Worm (Caenorhabditis elegans) whole organism, L4 larva: ENCODE data around the gene msp-53.

Experiments used
- D1046.2 ChIP-seq: fragments of 200-800 bp; sonication (Bioruptor generic); IDR thresholded peaks from 2 replicates; pipeline ENCODE4 v1.3.6; 2022; ENCODE audit warnings: missing genetic modification characterization, missing compliant biosample characterization
- F10B5.3 ChIP-seq: sonication (generic microtip); optimal IDR thresholded peaks from 2 replicates; lab custom pipeline; 2016; ENCODE audit warnings: mild to moderate bottlenecking, missing genetic modification characterization, missing compliant biosample characterization
- F26F4.8 ChIP-seq: fragments of 200-800 bp; sonication (Bioruptor generic); conservative IDR thresholded peaks from 2 replicates; pipeline ENCODE4 v1.3.6; 2022; ENCODE audit warnings: missing genetic modification characterization, missing compliant biosample characterization
- ZK546.5 ChIP-seq, 2 experiments: sonication (generic microtip); optimal IDR thresholded peaks; 2 replicates each; lab custom pipeline; 2017; ENCODE audit warnings: missing biosample characterization in 2 of 2, missing genetic modification characterization in 2 of 2
- aha-1 ChIP-seq: fragments of 150-350 bp; peaks from one replicate; lab custom pipeline; 2014; ENCODE audit warnings: missing biosample characterization, missing genetic modification characterization
- ama-1 ChIP-seq: fragments of 150-350 bp; optimal IDR thresholded peaks from 2 replicates; lab custom pipeline; 2014; ENCODE audit warnings: inconsistent platforms, mixed read lengths
- arid-1 ChIP-seq: fragments of 200-800 bp; sonication (Bioruptor generic); conservative IDR thresholded peaks from 2 replicates; pipeline ENCODE4 v1.3.6; 2022; ENCODE audit warnings: missing genetic modification reagents, missing genetic modification characterization, missing compliant biosample characterization
- attf-4 ChIP-seq: sonication (generic microtip); optimal IDR thresholded peaks from 3 replicates; lab custom pipeline; 2017; ENCODE audit warnings: missing biosample characterization, missing genetic modification characterization
- ceh-20 ChIP-seq: fragments of 200-800 bp; sonication (Bioruptor generic); IDR thresholded peaks from 2 replicates; pipeline ENCODE4 v1.3.6; 2022; ENCODE audit warnings: missing genetic modification reagents, missing genetic modification characterization, missing compliant biosample characterization
- ceh-32 ChIP-seq: sonication (generic microtip); optimal IDR thresholded peaks from 2 replicates; lab custom pipeline; 2016; ENCODE audit warnings: mild to moderate bottlenecking, missing genetic modification characterization, missing compliant biosample characterization; ENCODE audit not compliant: poor library complexity
- ceh-44 ChIP-seq: fragments of 200-800 bp; sonication (Bioruptor generic); IDR thresholded peaks from 2 replicates; pipeline ENCODE4 v1.3.6; 2022; ENCODE audit warnings: missing genetic modification reagents, missing genetic modification characterization, missing compliant biosample characterization
- ctbp-1 ChIP-seq: fragments of 200-800 bp; sonication (Bioruptor generic); IDR thresholded peaks from 2 replicates; pipeline ENCODE4 v1.3.6; 2022; ENCODE audit warnings: missing genetic modification reagents, missing genetic modification characterization, missing compliant biosample characterization
- daf-12 ChIP-seq: fragments of 150-350 bp; optimal IDR thresholded peaks from 2 replicates; lab custom pipeline; 2014; ENCODE audit warnings: missing biosample characterization, missing genetic modification reagents, missing genetic modification characterization
- daf-8 ChIP-seq: fragments of 200-800 bp; sonication (Bioruptor generic); IDR thresholded peaks from 2 replicates; pipeline ENCODE4 v1.3.6; 2022; ENCODE audit warnings: missing genetic modification characterization, missing compliant biosample characterization
- dmd-6 ChIP-seq: fragments of 200-800 bp; sonication (Bioruptor generic); IDR thresholded peaks from 2 replicates; pipeline ENCODE4 v1.3.6; 2022; ENCODE audit warnings: missing genetic modification reagents, missing genetic modification characterization, missing compliant biosample characterization
- dpl-1 ChIP-seq: fragments of 150-350 bp; optimal IDR thresholded peaks from 2 replicates; lab custom pipeline; 2014; ENCODE audit warnings: missing biosample characterization, missing genetic modification reagents, missing genetic modification characterization
- duxl-1 ChIP-seq: sonication (generic microtip); optimal IDR thresholded peaks from 2 replicates; lab custom pipeline; 2016; ENCODE audit warnings: mild to moderate bottlenecking, missing genetic modification characterization, moderate library complexity, missing compliant biosample characterization; ENCODE audit not compliant: poor library complexity
- dve-1 ChIP-seq: sonication (generic microtip); optimal IDR thresholded peaks from 2 replicates; lab custom pipeline; 2017; ENCODE audit warnings: antibody characterized with exemption, mild to moderate bottlenecking, missing genetic modification characterization, missing compliant biosample characterization; ENCODE audit not compliant: insufficient read depth
- egl-43 ChIP-seq: fragments of 200-800 bp; sonication (Bioruptor generic); IDR thresholded peaks from 2 replicates; pipeline ENCODE4 v1.3.6; 2022; ENCODE audit warnings: missing genetic modification reagents, missing genetic modification characterization, missing compliant biosample characterization
- fos-1 ChIP-seq: fragments of 150-350 bp; optimal IDR thresholded peaks from 2 replicates; lab custom pipeline; 2014; ENCODE audit warnings: missing biosample characterization, missing genetic modification characterization
- hlh-11 ChIP-seq: fragments of 200-800 bp; sonication (Bioruptor generic); optimal IDR thresholded peaks from 2 replicates; lab custom pipeline; 2018; ENCODE audit warnings: mild to moderate bottlenecking, missing genetic modification characterization, missing compliant biosample characterization
- hlh-30 ChIP-seq: sonication (generic microtip); optimal IDR thresholded peaks from 2 replicates; lab custom pipeline; 2017; ENCODE audit warnings: antibody characterized with exemption, mild to moderate bottlenecking, missing genetic modification characterization, missing compliant biosample characterization; ENCODE audit not compliant: insufficient read depth
- hmg-1.1 ChIP-seq: fragments of 200-800 bp; sonication (Bioruptor generic); IDR thresholded peaks from 2 replicates; pipeline ENCODE4 v1.3.6; 2022; ENCODE audit warnings: missing genetic modification reagents, missing genetic modification characterization, missing compliant biosample characterization
- lim-7 ChIP-seq: fragments of 200-800 bp; sonication (Bioruptor generic); IDR thresholded peaks from 2 replicates; pipeline ENCODE4 v1.3.6; 2022; ENCODE audit warnings: missing genetic modification characterization, missing compliant biosample characterization
- lin-15B ChIP-seq: fragments of 150-350 bp; sonication (generic microtip); optimal IDR thresholded peaks from 3 replicates; lab custom pipeline; 2014; ENCODE audit warnings: missing biosample characterization, missing genetic modification characterization
- lin-38 ChIP-seq: fragments of 200-800 bp; sonication (Bioruptor generic); IDR thresholded peaks from 2 replicates; pipeline ENCODE4 v1.3.6; 2022; ENCODE audit warnings: missing genetic modification reagents, missing genetic modification characterization, missing compliant biosample characterization
- lin-39 ChIP-seq: fragments of 150-350 bp; optimal IDR thresholded peaks from 2 replicates; lab custom pipeline; 2014; ENCODE audit warnings: missing biosample characterization, missing genetic modification reagents, missing genetic modification characterization
- lsy-2 ChIP-seq, 2 experiments: fragments of 150-350 bp in 1 of 2; sonication (generic microtip) in 1 of 2; optimal IDR thresholded peaks; 2 replicates each; lab custom pipeline; 2014 to 2017; ENCODE audit warnings: missing biosample characterization in 2 of 2, missing genetic modification characterization in 2 of 2
- madf-5 ChIP-seq, 2 experiments: fragments of 200-800 bp; sonication (Bioruptor generic); IDR thresholded peaks; 2 replicates each; pipeline ENCODE4 v1.3.6; 2022; ENCODE audit warnings: missing compliant biosample characterization in 2 of 2, missing genetic modification characterization in 2 of 2
- madf-9 ChIP-seq: fragments of 200-800 bp; sonication (Bioruptor generic); conservative IDR thresholded peaks from 2 replicates; pipeline ENCODE4 v1.3.6; 2022; ENCODE audit warnings: missing genetic modification reagents, missing genetic modification characterization, missing compliant biosample characterization
- mdl-1 ChIP-seq, 2 experiments: fragments of 150-350 bp in 1 of 2; sonication (generic microtip) in 1 of 2; optimal IDR thresholded peaks; 2 replicates each; lab custom pipeline; 2014 to 2017; ENCODE audit warnings: missing biosample characterization in 2 of 2, missing genetic modification characterization in 2 of 2
- mep-1 ChIP-seq: fragments of 150-350 bp; sonication (generic microtip); optimal IDR thresholded peaks from 3 replicates; lab custom pipeline; 2014; ENCODE audit warnings: missing biosample characterization, missing genetic modification characterization
- nhr-25 ChIP-seq: sonication (generic microtip); optimal IDR thresholded peaks from 2 replicates; lab custom pipeline; 2017; ENCODE audit warnings: missing genetic modification characterization, mild to moderate bottlenecking, missing compliant biosample characterization, antibody characterized with exemption, moderate library complexity, borderline replicate concordance; ENCODE audit not compliant: insufficient read depth
- nhr-41 ChIP-seq: fragments of 200-800 bp; sonication (Bioruptor generic); IDR thresholded peaks from 2 replicates; pipeline ENCODE4 v1.3.6; 2022; ENCODE audit warnings: missing genetic modification reagents, missing genetic modification characterization, missing compliant biosample characterization
- nhr-42 ChIP-seq: fragments of 200-800 bp; sonication (Bioruptor generic); IDR thresholded peaks from 2 replicates; pipeline ENCODE4 v1.3.6; 2022; ENCODE audit warnings: missing genetic modification characterization, missing compliant biosample characterization
- nhr-76 ChIP-seq: fragments of 150-350 bp; optimal IDR thresholded peaks from 2 replicates; lab custom pipeline; 2014; ENCODE audit warnings: missing biosample characterization, missing genetic modification characterization
- pha-4 ChIP-seq, 2 experiments: fragments of 150-350 bp in 1 of 2; fragments of 200-800 bp in 1 of 2; sonication (Bioruptor generic) in 1 of 2; IDR thresholded peaks in 1 of 2; optimal IDR thresholded peaks in 1 of 2; 2 replicates each; pipeline versions ENCODE4 v1.3.6 to Lab custom; 2014 to 2022; ENCODE audit warnings: missing genetic modification characterization in 2 of 2, missing genetic modification reagents in 2 of 2, missing biosample characterization in 1 of 2, missing compliant biosample characterization in 1 of 2
- pqm-1 ChIP-seq: sonication (generic microtip); optimal IDR thresholded peaks from 2 replicates; lab custom pipeline; 2017; ENCODE audit warnings: missing biosample characterization, missing genetic modification characterization
- saeg-2 ChIP-seq: fragments of 200-800 bp; sonication (Bioruptor generic); IDR thresholded peaks from 2 replicates; pipeline ENCODE4 v1.3.6; 2022; ENCODE audit warnings: missing genetic modification reagents, missing genetic modification characterization, missing compliant biosample characterization
- sdz-12 ChIP-seq: fragments of 200-800 bp; sonication (Bioruptor generic); optimal IDR thresholded peaks from 2 replicates; lab custom pipeline; 2018; ENCODE audit warnings: mild to moderate bottlenecking, missing genetic modification characterization, missing compliant biosample characterization
- skn-1 ChIP-seq: fragments of 150-350 bp; optimal IDR thresholded peaks from 2 replicates; lab custom pipeline; 2014; ENCODE audit warnings: missing biosample characterization, missing genetic modification characterization
- spr-1 ChIP-seq: sonication (generic microtip); optimal IDR thresholded peaks from 2 replicates; lab custom pipeline; 2016; ENCODE audit warnings: mild to moderate bottlenecking, missing genetic modification characterization, missing compliant biosample characterization
- spr-3 ChIP-seq: fragments of 200-800 bp; sonication (Bioruptor generic); optimal IDR thresholded peaks from 2 replicates; lab custom pipeline; 2018; ENCODE audit warnings: mild to moderate bottlenecking, missing genetic modification characterization, missing compliant biosample characterization
- tra-1 ChIP-seq: fragments of 200-800 bp; sonication (Bioruptor generic); IDR thresholded peaks from 2 replicates; pipeline ENCODE4 v1.3.6; 2022; ENCODE audit warnings: missing genetic modification reagents, missing genetic modification characterization, missing compliant biosample characterization
- unc-130 ChIP-seq: sonication (generic microtip); optimal IDR thresholded peaks from 2 replicates; lab custom pipeline; 2016; ENCODE audit warnings: missing genetic modification reagents, missing genetic modification characterization, missing compliant biosample characterization
- unc-39 ChIP-seq: sonication (generic microtip); optimal IDR thresholded peaks from 2 replicates; lab custom pipeline; 2017; ENCODE audit warnings: missing biosample characterization, missing genetic modification characterization
- vab-7 ChIP-seq: fragments of 200-800 bp; sonication (Bioruptor generic); IDR thresholded peaks from 2 replicates; pipeline ENCODE4 v1.3.6; 2022; ENCODE audit warnings: missing genetic modification reagents, missing genetic modification characterization, missing compliant biosample characterization
- zag-1 ChIP-seq: fragments of 150-350 bp; optimal IDR thresholded peaks from 2 replicates; lab custom pipeline; 2014; ENCODE audit warnings: missing biosample characterization, missing genetic modification characterization
- zfp-2 ChIP-seq: sonication (generic microtip); optimal IDR thresholded peaks from 2 replicates; lab custom pipeline; 2016; ENCODE audit warnings: mild to moderate bottlenecking, missing genetic modification characterization, missing compliant biosample characterization
- ztf-7 ChIP-seq: fragments of 150-350 bp; optimal IDR thresholded peaks from 2 replicates; lab custom pipeline; 2014; ENCODE audit warnings: missing biosample characterization, missing genetic modification characterization

Gene msp-53

DNA sequence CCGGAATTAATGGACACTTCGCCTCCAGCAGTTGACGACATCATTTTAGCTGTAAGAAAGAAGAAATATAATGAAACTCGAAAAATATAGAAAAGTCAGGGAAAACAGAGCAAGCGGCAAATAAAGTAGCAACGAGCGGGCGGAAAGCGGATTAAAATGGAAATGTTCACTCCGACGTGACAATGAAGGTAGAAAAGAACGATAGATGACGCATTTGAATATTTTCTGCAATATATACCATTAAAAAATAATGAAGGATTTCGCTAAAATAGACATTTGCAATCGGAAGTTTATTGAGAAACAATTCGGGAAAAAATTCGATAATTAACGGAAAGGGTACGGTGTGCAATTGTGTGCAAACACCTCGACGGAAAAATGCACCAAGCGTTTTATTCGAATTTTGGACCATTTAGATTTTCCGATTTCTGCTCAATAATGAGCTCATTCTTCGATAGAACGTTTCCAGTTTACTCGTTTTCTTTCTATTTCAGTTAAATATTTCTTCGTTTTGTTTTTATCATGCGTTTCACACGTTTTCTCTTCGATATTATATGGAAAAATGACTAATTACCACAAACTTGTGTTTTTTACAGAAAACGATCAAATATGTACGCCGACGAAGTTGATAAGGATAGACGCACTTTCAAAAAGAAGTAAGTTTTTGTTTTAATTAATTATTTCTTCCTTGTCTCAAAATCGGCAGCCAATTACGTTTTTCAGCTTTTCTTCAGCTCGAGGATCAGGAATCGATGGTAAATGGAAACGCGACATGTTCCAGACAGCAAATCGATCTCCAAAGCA is 26.3 kb upstream of the msp-53 start, which contains the start of the genes snpn-1 and C02B10.4:
TSS of gene snpn-1 (minus strand) at position 51 of the 801 bp plus-strand sequence.
TSS of gene C02B10.4 (plus strand) at position 594 of the 801 bp plus-strand sequence.
- no peak for TF ChIP-seq madf-9
- TF ChIP-seq unc-39 (tag; lab: Kevin White, UChicago), result no peak
- TF ChIP-seq ceh-32 (tag; lab: Kevin White, UChicago), result no peak
- TF ChIP-seq unc-130, result no peak
- no peak for TF ChIP-seq nhr-76 (tag; lab: Kevin White, UChicago)
- peak; percentile 85 to 99 for TF ChIP-seq lsy-2 (tag; optimal IDR thresholded peaks at IDR 0.05; lab: Kevin White, UChicago)
- no peak for TF ChIP-seq tra-1 (GFP tag; lab: Robert Waterston, UW)
- TF ChIP-seq hlh-11, result no peak
- TF ChIP-seq daf-12, result no peak
- no peak for TF ChIP-seq vab-7 (GFP tag; lab: Robert Waterston, UW)
- 0 out of 2 replicates have a peak, but pooled peaks have one; percentile 34 for TF ChIP-seq arid-1
- no peak for TF ChIP-seq pha-4 (GFP tag; IDR thresholded peaks at IDR 0.05; lab: Robert Waterston, UW)
- TF ChIP-seq pha-4 (tag; optimal IDR thresholded peaks at IDR 0.05; lab: Kevin White, UChicago), result peak; percentile 42
- TF ChIP-seq ctbp-1, result no peak
- no peak for TF ChIP-seq duxl-1 (tag; lab: Kevin White, UChicago)
- no peak for TF ChIP-seq lin-15B (tag; lab: Kevin White, UChicago)
- peak; percentile 34 for TF ChIP-seq lin-38
- no peak for TF ChIP-seq skn-1
- TF ChIP-seq saeg-2 (GFP tag; lab: Robert Waterston, UW), result no peak
- TF ChIP-seq dve-1, result no peak
- no peak for TF ChIP-seq mdl-1 (tag; optimal IDR thresholded peaks at IDR 0.05; lab: Kevin White, UChicago)
- TF ChIP-seq mep-1 (tag; lab: Kevin White, UChicago), result peak; percentile 25
- TF ChIP-seq F10B5.3 (tag; lab: Kevin White, UChicago), result no peak
- no peak for TF ChIP-seq madf-5 (GFP tag; IDR thresholded peaks at IDR 0.05; lab: Robert Waterston, UW)
- no peak for TF ChIP-seq D1046.2 (GFP tag; lab: Robert Waterston, UW)
- TF ChIP-seq sdz-12 (GFP tag; lab: Kevin White, UChicago), result no peak
- TF ChIP-seq spr-3 (GFP tag; lab: Kevin White, UChicago), result no peak
- peak; percentile 93 for TF ChIP-seq aha-1 (tag; lab: Kevin White, UChicago)
- TF ChIP-seq lin-39 (tag; lab: Kevin White, UChicago), result no peak
- TF ChIP-seq ZK546.5 (tag; optimal IDR thresholded peaks at IDR 0.05; lab: Kevin White, UChicago), result no peak
- TF ChIP-seq egl-43 (GFP tag; lab: Robert Waterston, UW), result no peak
- TF ChIP-seq dpl-1, result peak; percentile 52
- no peak for TF ChIP-seq F26F4.8
- no peak for TF ChIP-seq lim-7 (GFP tag; lab: Robert Waterston, UW)
- TF ChIP-seq nhr-41, result no peak
- TF ChIP-seq dmd-6 (GFP tag; lab: Robert Waterston, UW), result no peak
- no peak for TF ChIP-seq hmg-1.1 (GFP tag; lab: Robert Waterston, UW)
- TF ChIP-seq ceh-20 (GFP tag; lab: Robert Waterston, UW), result no peak
- no peak for TF ChIP-seq zag-1
- no peak for TF ChIP-seq fos-1 (tag; lab: Kevin White, UChicago)
- no peak for TF ChIP-seq ceh-44 (GFP tag; lab: Robert Waterston, UW)
- no peak for TF ChIP-seq zfp-2 (tag; lab: Kevin White, UChicago)
- TF ChIP-seq spr-1 (tag; lab: Kevin White, UChicago), result no peak
- TF ChIP-seq nhr-42 (GFP tag; lab: Robert Waterston, UW), result no peak
- TF ChIP-seq pqm-1 (tag; lab: Kevin White, UChicago), result no peak
- TF ChIP-seq daf-8 (GFP tag; lab: Robert Waterston, UW), result no peak
- no peak for TF ChIP-seq hlh-30 (tag; lab: Kevin White, UChicago)
- no peak for TF ChIP-seq attf-4 (tag; lab: Kevin White, UChicago)
- no peak for TF ChIP-seq ama-1 (lab: Kevin White, UChicago)
- TF ChIP-seq nhr-25 (tag; lab: Kevin White, UChicago), result no peak
- no peak for TF ChIP-seq ztf-7
